Worm (Caenorhabditis elegans) whole organism, young adult: ENCODE results near the gene dsc-4.

Experiments used
- B0336.3 ChIP-seq: fragments of 200-800 bp; sonication (Bioruptor generic); IDR thresholded peaks from 2 replicates; pipeline ENCODE4 v1.3.6; 2022; ENCODE audit warnings: missing genetic modification characterization, missing compliant biosample characterization
- C06A6.2 ChIP-seq: fragments of 200-800 bp; sonication (Bioruptor generic); conservative IDR thresholded peaks from 2 replicates; pipeline ENCODE4 v1.3.6; 2022; ENCODE audit warnings: missing genetic modification characterization, missing compliant biosample characterization
- F22D6.2 ChIP-seq: sonication (generic microtip); optimal IDR thresholded peaks from 2 replicates; lab custom pipeline; 2016; ENCODE audit warnings: mild to moderate bottlenecking, missing genetic modification characterization, missing compliant biosample characterization
- F23B12.7 ChIP-seq: sonication (generic microtip); optimal IDR thresholded peaks from 2 replicates; lab custom pipeline; 2017; ENCODE audit warnings: missing genetic modification characterization, mild to moderate bottlenecking, missing compliant biosample characterization, antibody characterized with exemption, moderate library complexity; ENCODE audit not compliant: insufficient read depth
- F33H1.4 ChIP-seq: fragments of 200-800 bp; sonication (Bioruptor generic); IDR thresholded peaks from 2 replicates; pipeline ENCODE4 v1.3.6; 2022; ENCODE audit warnings: missing genetic modification reagents, missing genetic modification characterization, missing compliant biosample characterization
- F39B2.1 ChIP-seq: fragments of 200-800 bp; sonication (Bioruptor generic); IDR thresholded peaks from 2 replicates; pipeline ENCODE4 v1.3.6; 2022; ENCODE audit warnings: missing genetic modification reagents, missing genetic modification characterization, missing compliant biosample characterization
- F57C9.4 ChIP-seq: sonication (generic microtip); optimal IDR thresholded peaks from 2 replicates; lab custom pipeline; 2017; ENCODE audit warnings: mild to moderate bottlenecking, missing genetic modification characterization, missing compliant biosample characterization
- T07F8.4 ChIP-seq: sonication (generic microtip); optimal IDR thresholded peaks from 2 replicates; lab custom pipeline; 2016; ENCODE audit warnings: mild to moderate bottlenecking, missing genetic modification characterization, moderate library complexity, missing compliant biosample characterization
- Y53F4B.3 ChIP-seq: fragments of 200-800 bp; sonication (Bioruptor generic); IDR thresholded peaks from 2 replicates; pipeline ENCODE4 v1.3.6; 2022; ENCODE audit warnings: missing genetic modification reagents, missing genetic modification characterization, missing compliant biosample characterization
- Y53G8AR.9 ChIP-seq: fragments of 200-800 bp; sonication (Bioruptor generic); conservative IDR thresholded peaks from 2 replicates; pipeline ENCODE4 v1.3.6; 2022; ENCODE audit warnings: missing genetic modification reagents, missing genetic modification characterization, missing compliant biosample characterization
- Y79H2A.3 ChIP-seq: fragments of 200-800 bp; sonication (Bioruptor generic); conservative IDR thresholded peaks from 2 replicates; pipeline ENCODE4 v1.3.6; 2022; ENCODE audit warnings: missing genetic modification reagents, missing genetic modification characterization, missing compliant biosample characterization
- akir-1 ChIP-seq: fragments of 200-800 bp; sonication (Bioruptor generic); optimal IDR thresholded peaks from 2 replicates; lab custom pipeline; 2018; ENCODE audit warnings: mild to moderate bottlenecking, missing genetic modification characterization, moderate library complexity, missing compliant biosample characterization
- aptf-2 ChIP-seq: fragments of 200-800 bp; sonication (Bioruptor generic); conservative IDR thresholded peaks from 2 replicates; pipeline ENCODE4 v1.3.6; 2022; ENCODE audit warnings: missing genetic modification reagents, missing genetic modification characterization, missing compliant biosample characterization
- athp-1 ChIP-seq: sonication (generic microtip); optimal IDR thresholded peaks from 2 replicates; lab custom pipeline; 2017; ENCODE audit warnings: mild to moderate bottlenecking, missing genetic modification characterization, missing compliant biosample characterization
- dox-1 ChIP-seq: fragments of 200-800 bp; sonication (Bioruptor generic); IDR thresholded peaks from 2 replicates; pipeline ENCODE4 v1.3.6; 2022; ENCODE audit warnings: missing genetic modification reagents, missing genetic modification characterization, missing compliant biosample characterization
- dpff-1 ChIP-seq: sonication (generic microtip); optimal IDR thresholded peaks from 2 replicates; lab custom pipeline; 2017; ENCODE audit warnings: mild to moderate bottlenecking, missing genetic modification characterization, missing compliant biosample characterization
- egl-18 ChIP-seq: fragments of 200-800 bp; sonication (Bioruptor generic); IDR thresholded peaks from 2 replicates; pipeline ENCODE4 v1.3.6; 2022; ENCODE audit warnings: missing genetic modification reagents, missing genetic modification characterization, missing compliant biosample characterization
- egrh-3 ChIP-seq: fragments of 200-800 bp; sonication (Bioruptor generic); IDR thresholded peaks from 2 replicates; pipeline ENCODE4 v1.3.6; 2022; ENCODE audit warnings: missing genetic modification reagents, missing genetic modification characterization, missing compliant biosample characterization
- ekl-4 ChIP-seq: fragments of 200-800 bp; sonication (Bioruptor generic); IDR thresholded peaks from 2 replicates; pipeline ENCODE4 v1.3.6; 2022; ENCODE audit warnings: missing genetic modification reagents, missing genetic modification characterization, missing compliant biosample characterization
- fkh-3 ChIP-seq: sonication (generic microtip); optimal IDR thresholded peaks from 2 replicates; lab custom pipeline; 2016; ENCODE audit warnings: mild to moderate bottlenecking, missing genetic modification characterization, missing compliant biosample characterization
- hmg-20 ChIP-seq: fragments of 200-800 bp; sonication (Bioruptor generic); IDR thresholded peaks from 2 replicates; pipeline ENCODE4 v1.3.6; 2022; ENCODE audit warnings: missing genetic modification reagents, missing genetic modification characterization, missing compliant biosample characterization
- lin-35 ChIP-seq, 3 experiments: fragments of 150-350 bp in 2 of 3; sonication (generic microtip) in 1 of 3; optimal IDR thresholded peaks; 2 replicates each; lab custom pipeline; 2014 to 2018; ENCODE audit warnings: missing biosample characterization in 3 of 3, missing genetic modification characterization in 3 of 3, missing genetic modification reagents in 3 of 3
- madf-10 ChIP-seq: sonication (generic microtip); optimal IDR thresholded peaks from 2 replicates; lab custom pipeline; 2016; ENCODE audit warnings: mild to moderate bottlenecking, missing genetic modification characterization, missing compliant biosample characterization
- mel-28 ChIP-seq: sonication (generic microtip); optimal IDR thresholded peaks from 2 replicates; lab custom pipeline; 2016; ENCODE audit warnings: borderline replicate concordance, mild to moderate bottlenecking, missing genetic modification characterization, missing compliant biosample characterization
- mes-4 ChIP-seq: sonication (generic microtip); optimal IDR thresholded peaks from 2 replicates; lab custom pipeline; 2016; ENCODE audit warnings: missing genotype, missing genetic modification characterization, missing compliant biosample characterization
- nhr-27 ChIP-seq: fragments of 200-800 bp; sonication (Bioruptor generic); optimal IDR thresholded peaks from 2 replicates; lab custom pipeline; 2018; ENCODE audit warnings: mild to moderate bottlenecking, missing genetic modification characterization, moderate library complexity, missing compliant biosample characterization
- nhr-80 ChIP-seq: sonication (generic microtip); optimal IDR thresholded peaks from 2 replicates; lab custom pipeline; 2016; ENCODE audit warnings: missing genetic modification characterization, missing compliant biosample characterization
- pbrm-1 ChIP-seq: fragments of 200-800 bp; sonication (Bioruptor generic); IDR thresholded peaks from 2 replicates; pipeline ENCODE4 v1.3.6; 2022; ENCODE audit warnings: missing genetic modification reagents, missing genetic modification characterization, missing compliant biosample characterization
- pha-4 ChIP-seq: fragments of 150-350 bp; sonication (generic microtip); optimal IDR thresholded peaks from 2 replicates; lab custom pipeline; 2014; ENCODE audit warnings: missing biosample characterization, missing genetic modification reagents, missing genetic modification characterization
- rec-8 ChIP-seq, 2 experiments: sonication (generic microtip); optimal IDR thresholded peaks; 2 replicates each; lab custom pipeline; 2016; ENCODE audit warnings: mild to moderate bottlenecking in 2 of 2, missing genetic modification characterization in 2 of 2, missing genetic modification reagents in 2 of 2, missing genotype in 2 of 2, missing biosample characterization in 1 of 2, missing compliant biosample characterization in 1 of 2, moderate library complexity in 1 of 2
- repo-1 ChIP-seq: sonication (generic microtip); optimal IDR thresholded peaks from 2 replicates; lab custom pipeline; 2017; ENCODE audit warnings: mild to moderate bottlenecking, missing genetic modification characterization, missing compliant biosample characterization
- sdz-38 ChIP-seq: sonication (generic microtip); optimal IDR thresholded peaks from 2 replicates; lab custom pipeline; 2016; ENCODE audit warnings: missing genotype, missing genetic modification characterization, missing compliant biosample characterization
- snpc-1.1 ChIP-seq: sonication (generic microtip); optimal IDR thresholded peaks from 2 replicates; lab custom pipeline; 2017; ENCODE audit warnings: missing genetic modification characterization, mild to moderate bottlenecking, missing compliant biosample characterization, antibody characterized with exemption, moderate library complexity, missing genotype, missing genetic modification reagents; ENCODE audit not compliant: insufficient read depth
- snpc-1.3 ChIP-seq: sonication (generic microtip); optimal IDR thresholded peaks from 2 replicates; lab custom pipeline; 2017; ENCODE audit warnings: missing genetic modification characterization, mild to moderate bottlenecking, missing compliant biosample characterization, antibody characterized with exemption, moderate library complexity, missing genotype, missing genetic modification reagents; ENCODE audit not compliant: insufficient read depth
- snpc-4 ChIP-seq, 5 experiments: fragments of 150-350 bp in 1 of 5; sonication (generic microtip) in 4 of 5; optimal IDR thresholded peaks; 2 replicates each; lab custom pipeline; 2014 to 2018; ENCODE audit warnings: missing genetic modification characterization in 5 of 5, missing biosample characterization in 3 of 5, antibody characterized with exemption in 2 of 5, mild to moderate bottlenecking in 2 of 5, missing compliant biosample characterization in 2 of 5, missing genotype in 2 of 5, moderate library complexity in 2 of 5, missing genetic modification reagents in 1 of 5
- tlf-1 ChIP-seq: fragments of 200-800 bp; sonication (Bioruptor generic); optimal IDR thresholded peaks from 2 replicates; lab custom pipeline; 2018; ENCODE audit warnings: mild to moderate bottlenecking, missing genetic modification characterization, missing compliant biosample characterization
- unc-130 ChIP-seq: sonication (generic microtip); optimal IDR thresholded peaks from 2 replicates; lab custom pipeline; 2016; ENCODE audit warnings: missing genetic modification reagents, missing genetic modification characterization, missing compliant biosample characterization
- zfh-2 ChIP-seq: fragments of 200-800 bp; sonication (Bioruptor generic); conservative IDR thresholded peaks from 2 replicates; pipeline ENCODE4 v1.3.6; 2022; ENCODE audit warnings: missing genetic modification reagents, missing genetic modification characterization, missing compliant biosample characterization
- ztf-18 ChIP-seq: sonication (generic microtip); optimal IDR thresholded peaks from 2 replicates; lab custom pipeline; 2016; ENCODE audit warnings: missing genotype, mild to moderate bottlenecking, missing genetic modification characterization, missing compliant biosample characterization
- ztf-26 ChIP-seq: sonication (generic microtip); optimal IDR thresholded peaks from 2 replicates; lab custom pipeline; 2017; ENCODE audit warnings: missing genetic modification characterization, missing compliant biosample characterization
- ztf-6 ChIP-seq: fragments of 200-800 bp; sonication (Bioruptor generic); IDR thresholded peaks from 2 replicates; pipeline ENCODE4 v1.3.6; 2022; ENCODE audit warnings: missing genetic modification reagents, missing genetic modification characterization, missing compliant biosample characterization

Gene dsc-4

ce11 chrIV:330523-330922 lies 10.2 kb upstream of the dsc-4 start, which contains the start of gene F18F11.4:
TSS of gene F18F11.4 (plus strand) at chrIV:330823.
- TF ChIP-seq madf-10 (no peak), ekl-4 (GFP tag; lab: Robert Waterston, UW) (no peak), athp-1 (no peak), F39B2.1 (GFP tag; lab: Robert Waterston, UW) (no peak), F57C9.4 (no peak), sdz-38 (no peak), ztf-6 (GFP tag; lab: Robert Waterston, UW) (no peak), zfh-2 (GFP tag; lab: Robert Waterston, UW) (no peak), lin-35 (GFP tag; optimal IDR thresholded peaks at IDR 0.05; lab: Kevin White, UChicago) (no peak), pha-4 (tag; lab: Kevin White, UChicago) (no peak)

DNA sequence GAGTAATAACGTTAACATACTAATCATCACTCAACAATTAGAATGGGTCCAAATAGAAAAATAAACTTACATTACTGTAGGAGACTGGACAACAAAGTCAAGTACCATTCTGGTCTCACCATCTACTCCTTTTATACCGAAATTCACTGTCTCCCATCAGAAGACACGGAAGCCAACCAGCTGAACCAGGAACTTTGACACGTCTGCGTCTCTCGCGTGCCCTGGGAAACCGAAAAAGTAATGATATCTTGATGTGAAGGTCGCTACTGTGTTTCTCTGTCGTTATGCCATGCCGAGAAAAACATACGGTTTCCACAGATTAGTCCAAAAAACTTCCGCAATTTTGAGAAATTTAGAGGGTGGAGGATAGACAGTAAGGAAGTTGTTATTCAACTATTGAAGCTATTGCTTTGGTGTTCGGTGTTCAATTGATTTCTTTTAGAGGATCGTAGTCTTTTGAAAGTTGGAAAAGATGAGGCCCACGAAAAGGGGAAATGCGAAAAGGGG lies 6.3 kb upstream of the dsc-4 start, which contains the start of gene col-101:
TSS of gene col-101 (minus strand) at position 457 of the 507 bp plus-strand sequence.
- TF ChIP-seq mes-4 (tag; lab: Kevin White, UChicago) (no peak), unc-130 (no peak), snpc-4 (GFP tag; optimal IDR thresholded peaks at IDR 0.05; lab: Kevin White, UChicago) (no peak), snpc-4 (tag; optimal IDR thresholded peaks at IDR 0.05; lab: Kevin White, UChicago) (no peak), mel-28 (tag; lab: Kevin White, UChicago) (no peak), Y53F4B.3 (GFP tag; lab: Robert Waterston, UW) (no peak)

DNA sequence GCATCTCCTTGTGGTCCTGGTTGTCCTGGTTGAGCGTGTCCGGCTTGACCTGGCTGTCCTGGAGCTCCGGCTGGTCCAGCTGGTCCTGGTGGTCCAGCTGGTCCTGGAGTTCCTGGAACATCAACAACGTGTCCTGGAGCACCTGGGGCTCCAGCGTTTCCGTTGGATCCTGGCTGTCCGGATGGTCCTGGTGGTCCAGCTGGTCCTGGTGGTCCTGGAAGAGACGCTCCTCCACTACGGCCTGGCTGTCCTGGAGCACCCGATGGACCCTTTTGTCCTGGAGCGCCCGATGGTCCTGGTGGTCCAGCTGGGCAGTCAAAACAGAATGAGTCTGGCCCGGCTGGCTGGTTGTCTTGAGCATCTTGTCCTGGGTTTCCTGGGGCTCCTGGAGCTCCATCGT lies 5.3 kb upstream of the dsc-4 start:
- TF ChIP-seq zfh-2 (GFP tag; lab: Robert Waterston, UW), result peak; percentile 94
- no peak for TF ChIP-seq F22D6.2 (tag; lab: Kevin White, UChicago)
- no peak for TF ChIP-seq F33H1.4 (GFP tag; lab: Robert Waterston, UW)
- peak; percentile 87 for TF ChIP-seq egrh-3
- no peak for TF ChIP-seq nhr-27 (tag; lab: Kevin White, UChicago)
- TF ChIP-seq dox-1, result no peak
- TF ChIP-seq, all 124 proteins: peak for 2

DNA sequence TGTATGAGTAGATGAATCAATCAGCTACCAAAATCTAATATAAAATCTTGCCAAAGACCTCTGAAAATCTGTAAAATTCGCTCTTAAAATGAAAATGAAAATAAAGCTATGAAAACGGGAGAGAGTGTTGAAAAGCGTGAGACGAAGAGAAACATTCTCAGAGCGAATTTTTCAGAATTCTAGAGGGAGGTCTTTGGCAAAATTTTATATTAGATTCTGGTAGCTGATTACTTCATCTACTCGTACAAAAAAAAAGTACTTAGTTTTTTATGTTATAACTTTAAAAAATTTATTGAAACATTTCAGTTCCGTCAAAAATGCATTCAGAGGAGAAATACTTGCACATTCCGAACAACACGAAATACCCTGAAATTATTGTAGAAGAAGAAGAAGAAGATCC lies 4.4 kb upstream of the dsc-4 start, which contains the start of gene drl-1:
TSS of gene drl-1 (plus strand) at position 301 of the 400 bp plus-strand sequence.
- TF ChIP-seq dpff-1 (tag; lab: Kevin White, UChicago), result no peak
- no peak for TF ChIP-seq repo-1
- no peak for TF ChIP-seq F23B12.7 (tag; lab: Kevin White, UChicago)

DNA sequence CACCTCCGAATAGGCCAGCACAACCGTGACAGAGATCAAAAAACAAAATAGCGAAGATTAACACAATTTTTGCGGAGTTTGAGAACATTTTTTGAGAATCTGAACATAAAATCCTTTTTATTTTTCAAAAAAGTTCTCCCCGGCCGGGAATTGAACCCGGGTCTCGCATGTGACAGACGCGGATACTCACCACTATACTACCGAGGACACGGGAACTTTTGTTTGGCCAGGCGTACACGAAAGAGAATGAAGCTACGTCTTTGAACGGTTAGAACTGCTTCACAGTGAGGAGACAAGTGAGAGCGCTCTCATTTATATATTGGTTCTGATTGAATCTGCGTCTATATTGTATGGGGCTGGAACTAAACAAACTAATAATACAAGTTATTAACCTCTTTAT lies 2.2 kb upstream of the dsc-4 start, which contains the start of gene grl-26:
TSS of gene grl-26 (minus strand) at position 318 of the 400 bp plus-strand sequence.
- TF ChIP-seq ztf-18 (tag; lab: Kevin White, UChicago), result peak; percentile 68
- 0 out of 2 replicates have a peak, but pooled peaks have one; percentile 29 for TF ChIP-seq Y53G8AR.9 (GFP tag; lab: Robert Waterston, UW)
- TF ChIP-seq pbrm-1 (GFP tag; lab: Robert Waterston, UW), result peak; percentile 75
- peak; percentile 32 for TF ChIP-seq tlf-1 (GFP tag; lab: Kevin White, UChicago)
- peak; percentile 42 for TF ChIP-seq snpc-1.1
- TF ChIP-seq snpc-1.3 (tag; lab: Kevin White, UChicago), result peak; percentile 52
- peak; percentile 53 for TF ChIP-seq repo-1
- no peak for TF ChIP-seq aptf-2 (GFP tag; lab: Robert Waterston, UW)
- TF ChIP-seq fkh-3, result no peak
- TF ChIP-seq rec-8 (tag; optimal IDR thresholded peaks at IDR 0.05; lab: Kevin White, UChicago), result peak; percentile 67 to 75
- 0 out of 2 replicates have a peak, but pooled peaks have one; percentile 14 for TF ChIP-seq hmg-20 (GFP tag; lab: Robert Waterston, UW)
- TF ChIP-seq egl-18 (GFP tag; lab: Robert Waterston, UW), result 0 out of 2 replicates have a peak, but pooled peaks have one; percentile 65
- TF ChIP-seq nhr-80 (tag; lab: Kevin White, UChicago), result peak; percentile 43
- no peak for TF ChIP-seq akir-1 (GFP tag; lab: Kevin White, UChicago)
- 0 out of 2 replicates have a peak, but pooled peaks have one; percentile 40 for TF ChIP-seq C06A6.2 (GFP tag; lab: Robert Waterston, UW)
- TF ChIP-seq Y79H2A.3 (GFP tag; lab: Robert Waterston, UW), result 0 out of 2 replicates have a peak, but pooled peaks have one; percentile 22
- peak; percentile 64 for TF ChIP-seq T07F8.4 (tag; lab: Kevin White, UChicago)
- TF ChIP-seq ztf-26 (tag; lab: Kevin White, UChicago), result peak; percentile 74
- TF ChIP-seq B0336.3 (GFP tag; lab: Robert Waterston, UW), result peak; percentile 24; the same call in 1 of the 2 replicates
